Worm (Caenorhabditis elegans) whole organism, L1 larva: ENCODE measurements around the gene C25F9.6.
A peak's percentile ranks its signal among the peaks of the same experiment; 100 is the strongest.

ENCODE experiments used
- aha-1 ChIP-seq: fragments of 150-350 bp; optimal IDR thresholded peaks from 2 replicates; lab custom pipeline; 2014; ENCODE audit warnings: missing biosample characterization, missing genetic modification characterization
- ama-1 ChIP-seq: fragments of 150-350 bp; optimal IDR thresholded peaks from 2 replicates; lab custom pipeline; 2014
- ceh-8 ChIP-seq: fragments of 200-800 bp; sonication (Bioruptor generic); optimal IDR thresholded peaks from 2 replicates; lab custom pipeline; 2018; ENCODE audit warnings: mild to moderate bottlenecking, missing genetic modification characterization, moderate library complexity, missing compliant biosample characterization
- ceh-82 ChIP-seq, 3 experiments: fragments of 150-350 bp in 1 of 3; sonication (generic microtip) in 2 of 3; optimal IDR thresholded peaks; 2 replicates each; lab custom pipeline; 2014 to 2017; ENCODE audit warnings: missing biosample characterization in 3 of 3, missing genetic modification characterization in 3 of 3
- efl-1 ChIP-seq, 4 experiments: fragments of 150-350 bp; optimal IDR thresholded peaks in 3 of 4; peaks in 1 of 4; 1 replicate in 1 of 4; 2 replicates in 3 of 4; lab custom pipeline; 2014; ENCODE audit warnings: missing biosample characterization in 2 of 4, missing genetic modification characterization in 2 of 4, missing genetic modification reagents in 2 of 4
- fos-1 ChIP-seq: fragments of 150-350 bp; optimal IDR thresholded peaks from 2 replicates; lab custom pipeline; 2014; ENCODE audit warnings: missing biosample characterization, missing genetic modification characterization
- lin-13 ChIP-seq: fragments of 150-350 bp; optimal IDR thresholded peaks from 2 replicates; lab custom pipeline; 2014; ENCODE audit warnings: missing biosample characterization, missing genetic modification reagents, missing genetic modification characterization
- lin-15B ChIP-seq: fragments of 150-350 bp; sonication (generic microtip); optimal IDR thresholded peaks from 3 replicates; lab custom pipeline; 2014; ENCODE audit warnings: missing biosample characterization, missing genetic modification characterization
- lir-3 ChIP-seq: sonication (generic microtip); optimal IDR thresholded peaks from 2 replicates; lab custom pipeline; 2016; ENCODE audit warnings: mild to moderate bottlenecking, missing genetic modification characterization, moderate library complexity, missing compliant biosample characterization; ENCODE audit not compliant: poor library complexity
- nhr-11 ChIP-seq: fragments of 150-350 bp; optimal IDR thresholded peaks from 2 replicates; lab custom pipeline; 2014; ENCODE audit warnings: missing biosample characterization, missing genetic modification characterization
- nhr-12 ChIP-seq: sonication (generic microtip); optimal IDR thresholded peaks from 2 replicates; lab custom pipeline; 2017; ENCODE audit warnings: missing biosample characterization, missing genetic modification characterization
- nhr-28 ChIP-seq: fragments of 150-350 bp; optimal IDR thresholded peaks from 2 replicates; lab custom pipeline; 2014; ENCODE audit warnings: missing biosample characterization, missing genetic modification characterization
- snu-23 ChIP-seq: sonication (generic microtip); optimal IDR thresholded peaks from 2 replicates; lab custom pipeline; 2016; ENCODE audit warnings: missing genetic modification characterization, missing compliant biosample characterization
- ztf-4 ChIP-seq: fragments of 150-350 bp; optimal IDR thresholded peaks from 2 replicates; lab custom pipeline; 2014; ENCODE audit warnings: missing biosample characterization, missing genetic modification characterization

- TF ChIP-seq nhr-12 (no peak), ceh-82 (tag; optimal IDR thresholded peaks at IDR 0.05; lab: Kevin White, UChicago) (no peak), efl-1 (optimal IDR thresholded peaks at IDR 0.05; lab: Kevin White, UChicago) (no peak), efl-1 (GFP tag; optimal IDR thresholded peaks at IDR 0.05 in 1 of 2; lab: Kevin White, UChicago) (peak in 1 of 2 experiments; percentile 21), aha-1 (tag; lab: Kevin White, UChicago) (no peak), lir-3 (tag; lab: Kevin White, UChicago) (no peak), lin-13 (no peak), nhr-28 (tag; lab: Kevin White, UChicago) (no peak), snu-23 (GFP tag; lab: Kevin White, UChicago) (no peak), fos-1 (tag; lab: Kevin White, UChicago) (no peak), ceh-8 (no peak), lin-15B (no peak), ama-1 (no peak), ztf-4 (tag; lab: Kevin White, UChicago) (no peak), nhr-11 (tag; lab: Kevin White, UChicago) (no peak)
These were observed 31.2 kb upstream of the C25F9.6 start, which contains the start of gene C25F9.14 for ce11 chrV:19436307-19436706.
